Worm (Caenorhabditis elegans) whole organism, young adult: ENCODE measurements around the gene lrr-1.

Source experiments
- B0336.3 ChIP-seq: fragments of 200-800 bp; sonication (Bioruptor generic); IDR thresholded peaks from 2 replicates; pipeline ENCODE4 v1.3.6; 2022; ENCODE audit warnings: missing genetic modification characterization, missing compliant biosample characterization
- C06A6.2 ChIP-seq: fragments of 200-800 bp; sonication (Bioruptor generic); conservative IDR thresholded peaks from 2 replicates; pipeline ENCODE4 v1.3.6; 2022; ENCODE audit warnings: missing genetic modification characterization, missing compliant biosample characterization
- C17E4.6 ChIP-seq: fragments of 200-800 bp; sonication (Bioruptor generic); IDR thresholded peaks from 2 replicates; pipeline ENCODE4 v1.3.6; 2022; ENCODE audit warnings: missing genetic modification reagents, missing genetic modification characterization, missing compliant biosample characterization
- F33H1.4 ChIP-seq: fragments of 200-800 bp; sonication (Bioruptor generic); IDR thresholded peaks from 2 replicates; pipeline ENCODE4 v1.3.6; 2022; ENCODE audit warnings: missing genetic modification reagents, missing genetic modification characterization, missing compliant biosample characterization
- F37B4.10 ChIP-seq: fragments of 200-800 bp; sonication (Bioruptor generic); IDR thresholded peaks from 2 replicates; pipeline ENCODE4 v1.3.6; 2022; ENCODE audit warnings: missing genetic modification characterization, missing compliant biosample characterization
- F49E8.2 ChIP-seq: sonication (generic microtip); optimal IDR thresholded peaks from 3 replicates; lab custom pipeline; 2017; ENCODE audit warnings: missing genetic modification characterization, mild to moderate bottlenecking, missing compliant biosample characterization, antibody characterized with exemption, moderate library complexity; ENCODE audit not compliant: insufficient read depth
- F55B11.4 ChIP-seq: sonication (generic microtip); optimal IDR thresholded peaks from 2 replicates; lab custom pipeline; 2016; ENCODE audit warnings: missing compliant biosample characterization, missing genetic modification characterization, borderline replicate concordance; ENCODE audit not compliant: insufficient read depth
- K11D2.4 ChIP-seq: fragments of 200-800 bp; sonication (Bioruptor generic); IDR thresholded peaks from 2 replicates; pipeline ENCODE4 v1.3.6; 2022; ENCODE audit warnings: missing genetic modification reagents, missing genetic modification characterization, missing compliant biosample characterization
- K12H6.12 ChIP-seq: fragments of 200-800 bp; sonication (Bioruptor generic); optimal IDR thresholded peaks from 2 replicates; lab custom pipeline; 2018; ENCODE audit warnings: mild to moderate bottlenecking, missing genetic modification characterization, missing compliant biosample characterization
- athp-1 ChIP-seq: sonication (generic microtip); optimal IDR thresholded peaks from 2 replicates; lab custom pipeline; 2017; ENCODE audit warnings: mild to moderate bottlenecking, missing genetic modification characterization, missing compliant biosample characterization
- attf-3 ChIP-seq: fragments of 200-800 bp; sonication (Bioruptor generic); conservative IDR thresholded peaks from 2 replicates; pipeline ENCODE4 v1.3.6; 2022; ENCODE audit warnings: missing genetic modification reagents, missing genetic modification characterization, missing compliant biosample characterization
- bed-1 ChIP-seq: fragments of 200-800 bp; sonication (Bioruptor generic); IDR thresholded peaks from 2 replicates; pipeline ENCODE4 v1.3.6; 2022; ENCODE audit warnings: missing genetic modification reagents, missing genetic modification characterization, missing compliant biosample characterization
- ccch-3 ChIP-seq: fragments of 200-800 bp; sonication (Bioruptor generic); optimal IDR thresholded peaks from 2 replicates; lab custom pipeline; 2018; ENCODE audit warnings: mild to moderate bottlenecking, missing genetic modification characterization, missing compliant biosample characterization
- ceh-27 ChIP-seq: fragments of 200-800 bp; sonication (Bioruptor generic); optimal IDR thresholded peaks from 2 replicates; lab custom pipeline; 2018; ENCODE audit warnings: mild to moderate bottlenecking, missing genetic modification characterization, moderate library complexity, missing compliant biosample characterization
- die-1 ChIP-seq: sonication (generic microtip); optimal IDR thresholded peaks from 2 replicates; lab custom pipeline; 2016; ENCODE audit warnings: missing genotype, mild to moderate bottlenecking, missing genetic modification characterization, missing compliant biosample characterization
- dpl-1 ChIP-seq: fragments of 150-350 bp; optimal IDR thresholded peaks from 2 replicates; lab custom pipeline; 2014; ENCODE audit warnings: missing biosample characterization, missing genetic modification reagents, missing genetic modification characterization
- ekl-4 ChIP-seq: fragments of 200-800 bp; sonication (Bioruptor generic); IDR thresholded peaks from 2 replicates; pipeline ENCODE4 v1.3.6; 2022; ENCODE audit warnings: missing genetic modification reagents, missing genetic modification characterization, missing compliant biosample characterization
- ets-4 ChIP-seq: fragments of 200-800 bp; sonication (Bioruptor generic); optimal IDR thresholded peaks from 2 replicates; lab custom pipeline; 2018; ENCODE audit warnings: mild to moderate bottlenecking, missing genetic modification characterization, missing compliant biosample characterization
- gei-17 ChIP-seq: fragments of 200-800 bp; sonication (Bioruptor generic); optimal IDR thresholded peaks from 2 replicates; lab custom pipeline; 2018; ENCODE audit warnings: mild to moderate bottlenecking, missing genetic modification characterization, missing compliant biosample characterization
- hlh-26 ChIP-seq: fragments of 200-800 bp; sonication (Bioruptor generic); conservative IDR thresholded peaks from 2 replicates; pipeline ENCODE4 v1.3.6; 2022; ENCODE audit warnings: missing genetic modification reagents, missing genetic modification characterization, missing compliant biosample characterization
- hmg-1.2 ChIP-seq: fragments of 200-800 bp; sonication (Bioruptor generic); IDR thresholded peaks from 2 replicates; pipeline ENCODE4 v1.3.6; 2022; ENCODE audit warnings: missing genetic modification reagents, missing genetic modification characterization, missing compliant biosample characterization
- hrde-1 ChIP-seq: sonication (generic microtip); optimal IDR thresholded peaks from 2 replicates; lab custom pipeline; 2016; ENCODE audit warnings: missing genetic modification characterization, mild to moderate bottlenecking, missing compliant biosample characterization, moderate library complexity, missing genotype, missing genetic modification reagents, borderline replicate concordance
- hsf-1 ChIP-seq: fragments of 200-800 bp; sonication (Bioruptor generic); IDR thresholded peaks from 2 replicates; pipeline ENCODE4 v1.3.6; 2022; ENCODE audit warnings: missing genetic modification reagents, missing genetic modification characterization, missing compliant biosample characterization
- lag-1 ChIP-seq: fragments of 200-800 bp; sonication (Bioruptor generic); IDR thresholded peaks from 2 replicates; pipeline ENCODE4 v1.3.6; 2022; ENCODE audit warnings: missing genetic modification reagents, missing genetic modification characterization, missing compliant biosample characterization
- let-607 ChIP-seq, 2 experiments: fragments of 200-800 bp in 1 of 2; sonication (Bioruptor generic) in 1 of 2; sonication (generic microtip) in 1 of 2; optimal IDR thresholded peaks; 2 replicates each; lab custom pipeline; 2016 to 2018; ENCODE audit warnings: mild to moderate bottlenecking in 2 of 2, missing compliant biosample characterization in 2 of 2, missing genetic modification characterization in 2 of 2, moderate library complexity in 2 of 2, missing genotype in 1 of 2
- lin-54 ChIP-seq: fragments of 200-800 bp; sonication (Bioruptor generic); optimal IDR thresholded peaks from 2 replicates; lab custom pipeline; 2018; ENCODE audit warnings: mild to moderate bottlenecking, missing genetic modification characterization, missing compliant biosample characterization
- lsl-1 ChIP-seq: fragments of 200-800 bp; sonication (Bioruptor generic); optimal IDR thresholded peaks from 2 replicates; lab custom pipeline; 2018; ENCODE audit warnings: mild to moderate bottlenecking, missing genetic modification characterization, moderate library complexity, missing compliant biosample characterization
- lsy-27 ChIP-seq: sonication (generic microtip); optimal IDR thresholded peaks from 2 replicates; lab custom pipeline; 2017; ENCODE audit warnings: missing genetic modification characterization, mild to moderate bottlenecking, missing compliant biosample characterization, antibody characterized with exemption, missing genotype, borderline replicate concordance; ENCODE audit not compliant: insufficient read depth
- madf-3 ChIP-seq: fragments of 200-800 bp; sonication (Bioruptor generic); IDR thresholded peaks from 2 replicates; pipeline ENCODE4 v1.3.6; 2022; ENCODE audit warnings: missing genetic modification reagents, missing genetic modification characterization, missing compliant biosample characterization
- madf-6 ChIP-seq: fragments of 200-800 bp; sonication (Bioruptor generic); IDR thresholded peaks from 2 replicates; pipeline ENCODE4 v1.3.6; 2022; ENCODE audit warnings: missing genetic modification reagents, missing genetic modification characterization, missing compliant biosample characterization
- madf-8 ChIP-seq: fragments of 200-800 bp; sonication (Bioruptor generic); conservative IDR thresholded peaks from 2 replicates; pipeline ENCODE4 v1.3.6; 2022; ENCODE audit warnings: missing genetic modification reagents, missing genetic modification characterization, missing compliant biosample characterization
- mcd-1 ChIP-seq: fragments of 200-800 bp; sonication (Bioruptor generic); IDR thresholded peaks from 2 replicates; pipeline ENCODE4 v1.3.6; 2022; ENCODE audit warnings: missing genetic modification reagents, missing genetic modification characterization, missing compliant biosample characterization
- mes-4 ChIP-seq: sonication (generic microtip); optimal IDR thresholded peaks from 2 replicates; lab custom pipeline; 2016; ENCODE audit warnings: missing genotype, missing genetic modification characterization, missing compliant biosample characterization
- mxl-1 ChIP-seq: sonication (generic microtip); optimal IDR thresholded peaks from 2 replicates; lab custom pipeline; 2016; ENCODE audit warnings: missing genetic modification characterization, missing compliant biosample characterization
- nfya-1 ChIP-seq: sonication (generic microtip); optimal IDR thresholded peaks from 2 replicates; lab custom pipeline; 2017; ENCODE audit warnings: antibody characterized with exemption, missing compliant biosample characterization, missing genetic modification characterization, borderline replicate concordance; ENCODE audit not compliant: insufficient read depth
- nhr-120 ChIP-seq: fragments of 200-800 bp; sonication (Bioruptor generic); IDR thresholded peaks from 2 replicates; pipeline ENCODE4 v1.3.6; 2022; ENCODE audit warnings: missing genetic modification characterization, missing compliant biosample characterization
- nhr-90 ChIP-seq: sonication (generic microtip); optimal IDR thresholded peaks from 2 replicates; lab custom pipeline; 2016; ENCODE audit warnings: missing genotype, mild to moderate bottlenecking, missing genetic modification characterization, missing compliant biosample characterization
- pbrm-1 ChIP-seq: fragments of 200-800 bp; sonication (Bioruptor generic); IDR thresholded peaks from 2 replicates; pipeline ENCODE4 v1.3.6; 2022; ENCODE audit warnings: missing genetic modification reagents, missing genetic modification characterization, missing compliant biosample characterization
- rcor-1 ChIP-seq: fragments of 200-800 bp; sonication (Bioruptor generic); IDR thresholded peaks from 2 replicates; pipeline ENCODE4 v1.3.6; 2022; ENCODE audit warnings: missing genetic modification reagents, missing genetic modification characterization, missing compliant biosample characterization
- repo-1 ChIP-seq: sonication (generic microtip); optimal IDR thresholded peaks from 2 replicates; lab custom pipeline; 2017; ENCODE audit warnings: mild to moderate bottlenecking, missing genetic modification characterization, missing compliant biosample characterization
- sdz-38 ChIP-seq: sonication (generic microtip); optimal IDR thresholded peaks from 2 replicates; lab custom pipeline; 2016; ENCODE audit warnings: missing genotype, missing genetic modification characterization, missing compliant biosample characterization
- sea-2 ChIP-seq: fragments of 200-800 bp; sonication (Bioruptor generic); IDR thresholded peaks from 2 replicates; pipeline ENCODE4 v1.3.6; 2022; ENCODE audit warnings: missing genetic modification characterization, missing compliant biosample characterization
- sptf-2 ChIP-seq: fragments of 200-800 bp; sonication (Bioruptor generic); optimal IDR thresholded peaks from 2 replicates; lab custom pipeline; 2018; ENCODE audit warnings: mild to moderate bottlenecking, missing genetic modification characterization, missing compliant biosample characterization
- tlf-1 ChIP-seq: fragments of 200-800 bp; sonication (Bioruptor generic); optimal IDR thresholded peaks from 2 replicates; lab custom pipeline; 2018; ENCODE audit warnings: mild to moderate bottlenecking, missing genetic modification characterization, missing compliant biosample characterization
- unc-62 ChIP-seq: fragments of 150-350 bp; optimal IDR thresholded peaks from 2 replicates; lab custom pipeline; 2014; ENCODE audit warnings: missing biosample characterization, missing genetic modification reagents, missing genetic modification characterization
- zfh-2 ChIP-seq: fragments of 200-800 bp; sonication (Bioruptor generic); conservative IDR thresholded peaks from 2 replicates; pipeline ENCODE4 v1.3.6; 2022; ENCODE audit warnings: missing genetic modification reagents, missing genetic modification characterization, missing compliant biosample characterization
- ztf-28 ChIP-seq: fragments of 200-800 bp; sonication (Bioruptor generic); IDR thresholded peaks from 2 replicates; pipeline ENCODE4 v1.3.6; 2022; ENCODE audit warnings: missing genetic modification reagents, missing genetic modification characterization, missing compliant biosample characterization

lrr-1 gene

ce11 chrII:5081124-5081913, 45.1 kb upstream of the lrr-1 start, which contains the start of gene dsh-2 (continued):
- TF ChIP-seq zfh-2 (GFP tag; lab: Robert Waterston, UW) (no peak), sptf-2 (GFP tag; lab: Kevin White, UChicago) (no peak), unc-62 (GFP tag; lab: Kevin White, UChicago) (no peak), ekl-4 (GFP tag; lab: Robert Waterston, UW) (no peak; the same call in 1 of the 2 replicates), hsf-1 (GFP tag; lab: Robert Waterston, UW) (no peak), attf-3 (no peak), B0336.3 (GFP tag; lab: Robert Waterston, UW) (no peak; the same call in 1 of the 2 replicates), mcd-1 (GFP tag; lab: Robert Waterston, UW) (peak; percentile 50), F33H1.4 (GFP tag; lab: Robert Waterston, UW) (peak; percentile 51), ceh-27 (GFP tag; lab: Kevin White, UChicago) (peak; percentile 30), nfya-1 (tag; lab: Kevin White, UChicago) (no peak), hrde-1 (tag; lab: Kevin White, UChicago) (no peak), hmg-1.2 (GFP tag; lab: Robert Waterston, UW) (peak; percentile 81), pbrm-1 (GFP tag; lab: Robert Waterston, UW) (no peak), lag-1 (GFP tag; lab: Robert Waterston, UW) (no peak), let-607 (tag; optimal IDR thresholded peaks at IDR 0.05; lab: Kevin White, UChicago) (no peak), mes-4 (tag; lab: Kevin White, UChicago) (no peak), madf-6 (GFP tag; lab: Robert Waterston, UW) (peak; percentile 55), K12H6.12 (tag; lab: Kevin White, UChicago) (no peak), tlf-1 (no peak), dpl-1 (GFP tag; lab: Kevin White, UChicago) (no peak), athp-1 (tag; lab: Kevin White, UChicago) (no peak), gei-17 (GFP tag; lab: Kevin White, UChicago) (no peak), sea-2 (GFP tag; lab: Robert Waterston, UW) (no peak), C17E4.6 (no peak), bed-1 (GFP tag; lab: Robert Waterston, UW) (no peak), F49E8.2 (tag; lab: Kevin White, UChicago) (no peak), lin-54 (GFP tag; lab: Kevin White, UChicago) (peak; percentile 40), lsl-1 (GFP tag; lab: Kevin White, UChicago) (peak; percentile 45), die-1 (tag; lab: Kevin White, UChicago) (no peak), rcor-1 (no peak), mxl-1 (tag; lab: Kevin White, UChicago) (no peak), sdz-38 (tag; lab: Kevin White, UChicago) (no peak), F55B11.4 (tag; lab: Kevin White, UChicago) (no peak), repo-1 (tag; lab: Kevin White, UChicago) (no peak), ets-4 (no peak), C06A6.2 (no peak), nhr-90 (no peak), madf-3 (no peak), hlh-26 (no peak), K11D2.4 (GFP tag; lab: Robert Waterston, UW) (no peak), ztf-28 (GFP tag; lab: Robert Waterston, UW) (no peak), lsy-27 (tag; lab: Kevin White, UChicago) (no peak), ccch-3 (no peak), madf-8 (no peak), nhr-120 (no peak), F37B4.10 (GFP tag; lab: Robert Waterston, UW) (no peak)
